Fruit fly (Drosophila melanogaster) whole organism, prepupa: ENCODE data around the gene Serinc.

Experiments
- CG10669 ChIP-seq: fragments of 200-800 bp; sonication (Bioruptor generic); optimal IDR thresholded peaks from 3 replicates; lab custom pipeline; 2018; ENCODE audit warnings: missing biosample characterization, mild to moderate bottlenecking, missing genetic modification characterization, moderate library complexity
- CG11902 ChIP-seq: fragments of 200-800 bp; sonication (Bioruptor generic); optimal IDR thresholded peaks from 3 replicates; lab custom pipeline; 2016; ENCODE audit warnings: missing biosample characterization, missing genetic modification characterization
- CG1621 ChIP-seq: fragments of 200-800 bp; sonication (Bioruptor generic); optimal IDR thresholded peaks from 3 replicates; lab custom pipeline; 2018; ENCODE audit warnings: missing biosample characterization, mild to moderate bottlenecking, missing genetic modification characterization
- CG16779 ChIP-seq: fragments of 200-800 bp; sonication (Bioruptor generic); optimal IDR thresholded peaks from 3 replicates; lab custom pipeline; 2017; ENCODE audit warnings: missing biosample characterization, mild to moderate bottlenecking, missing genetic modification characterization
- CG3032 ChIP-seq: fragments of 200-800 bp; optimal IDR thresholded peaks from 2 replicates; lab custom pipeline; 2019; ENCODE audit warnings: missing biosample characterization, mild to moderate bottlenecking, missing genetic modification characterization, moderate library complexity
- CG32006 ChIP-seq: fragments of 200-800 bp; sonication (Bioruptor generic); optimal IDR thresholded peaks from 3 replicates; lab custom pipeline; 2017; ENCODE audit warnings: missing biosample characterization, mild to moderate bottlenecking, missing genetic modification characterization
- CG4318 ChIP-seq: fragments of 200-800 bp; sonication (Bioruptor generic); optimal IDR thresholded peaks from 3 replicates; lab custom pipeline; 2017; ENCODE audit warnings: missing biosample characterization, mild to moderate bottlenecking, missing genetic modification characterization
- CG6163 ChIP-seq: fragments of 200-800 bp; sonication (Bioruptor generic); IDR thresholded peaks from 3 replicates; pipeline ENCODE4 v1.3.6; 2022; ENCODE audit warnings: missing biosample characterization, missing genetic modification characterization
- CG6792 ChIP-seq: fragments of 200-800 bp; sonication (Bioruptor generic); optimal IDR thresholded peaks from 3 replicates; lab custom pipeline; 2016; ENCODE audit warnings: missing biosample characterization, missing genetic modification characterization
- CG7368 ChIP-seq: fragments of 200-800 bp; sonication (Bioruptor generic); optimal IDR thresholded peaks from 3 replicates; lab custom pipeline; 2016; ENCODE audit warnings: missing biosample characterization, missing genetic modification characterization
- CG8119 ChIP-seq: fragments of 200-800 bp; sonication (Bioruptor generic); IDR thresholded peaks from 3 replicates; pipeline ENCODE4 v1.3.6; 2022; ENCODE audit warnings: missing biosample characterization, missing genetic modification characterization
- CG8319 ChIP-seq: fragments of 200-800 bp; sonication (Bioruptor generic); optimal IDR thresholded peaks from 3 replicates; lab custom pipeline; 2016; ENCODE audit warnings: missing biosample characterization, missing genetic modification characterization
- CG8632 ChIP-seq: fragments of 200-800 bp; sonication (Bioruptor generic); optimal IDR thresholded peaks from 3 replicates; lab custom pipeline; 2016; ENCODE audit warnings: missing biosample characterization, missing genetic modification characterization
- CG9139 ChIP-seq: fragments of 200-800 bp; sonication (Bioruptor generic); optimal IDR thresholded peaks from 3 replicates; lab custom pipeline; 2017; ENCODE audit warnings: missing biosample characterization, mild to moderate bottlenecking, missing genetic modification characterization
- Eip75B ChIP-seq: fragments of 200-800 bp; sonication (Bioruptor generic); optimal IDR thresholded peaks from 3 replicates; lab custom pipeline; 2016; ENCODE audit warnings: missing biosample characterization, missing genetic modification characterization
- Eip78C ChIP-seq: fragments of 200-800 bp; sonication (Bioruptor generic); peaks from one replicate; lab custom pipeline; 2016; ENCODE audit warnings: missing biosample characterization, missing genetic modification characterization
- Eip93F ChIP-seq: fragments of 200-800 bp; sonication (Bioruptor generic); optimal IDR thresholded peaks from 2 replicates; lab custom pipeline; 2016; ENCODE audit warnings: missing biosample characterization, mild to moderate bottlenecking, missing genetic modification characterization
- Ets21C ChIP-seq: fragments of 200-800 bp; sonication (Bioruptor generic); optimal IDR thresholded peaks from 3 replicates; lab custom pipeline; 2016; ENCODE audit warnings: missing biosample characterization, missing genetic modification characterization
- Ets96B ChIP-seq: fragments of 200-800 bp; optimal IDR thresholded peaks from 2 replicates; lab custom pipeline; 2019; ENCODE audit warnings: missing biosample characterization, mild to moderate bottlenecking, missing genetic modification characterization, moderate library complexity
- Gug ChIP-seq: fragments of 200-800 bp; sonication (Bioruptor generic); IDR thresholded peaks from 2 replicates; pipeline ENCODE4 v1.3.6; 2022; ENCODE audit warnings: missing biosample characterization, missing genetic modification characterization
- Hr38 ChIP-seq: sonication (Bioruptor generic); optimal IDR thresholded peaks from 2 replicates; lab custom pipeline; 2016; ENCODE audit warnings: missing biosample characterization, missing genetic modification characterization
- Hr4 ChIP-seq: fragments of 200-800 bp; sonication (Bioruptor generic); optimal IDR thresholded peaks from 3 replicates; lab custom pipeline; 2016; ENCODE audit warnings: missing biosample characterization, missing genetic modification characterization
- Lpt ChIP-seq: fragments of 200-800 bp; sonication (Bioruptor generic); optimal IDR thresholded peaks from 3 replicates; lab custom pipeline; 2016; ENCODE audit warnings: missing biosample characterization, missing genetic modification characterization
- Met ChIP-seq: fragments of 200-800 bp; sonication (Bioruptor generic); optimal IDR thresholded peaks from 3 replicates; lab custom pipeline; 2016; ENCODE audit warnings: missing biosample characterization, missing genetic modification characterization
- OdsH ChIP-seq: fragments of 200-800 bp; sonication (Bioruptor generic); optimal IDR thresholded peaks from 3 replicates; lab custom pipeline; 2016; ENCODE audit warnings: missing biosample characterization, missing genetic modification characterization
- Smox ChIP-seq: fragments of 200-800 bp; sonication (Bioruptor generic); optimal IDR thresholded peaks from 3 replicates; lab custom pipeline; 2016; ENCODE audit warnings: missing biosample characterization, missing genetic modification characterization
- Sox102F ChIP-seq: fragments of 200-800 bp; sonication (Bioruptor generic); optimal IDR thresholded peaks from 2 replicates; lab custom pipeline; 2016; ENCODE audit warnings: missing biosample characterization, mild to moderate bottlenecking, missing genetic modification characterization
- Sox14 ChIP-seq: fragments of 200-800 bp; sonication (Bioruptor generic); optimal IDR thresholded peaks from 3 replicates; lab custom pipeline; 2016; ENCODE audit warnings: missing biosample characterization, missing genetic modification characterization
- achi ChIP-seq: fragments of 200-800 bp; sonication (Bioruptor generic); optimal IDR thresholded peaks from 3 replicates; lab custom pipeline; 2016; ENCODE audit warnings: missing biosample characterization, missing genetic modification characterization
- acj6 ChIP-seq: fragments of 200-800 bp; sonication (Bioruptor generic); optimal IDR thresholded peaks from 3 replicates; lab custom pipeline; 2016; ENCODE audit warnings: missing biosample characterization, missing genetic modification characterization
- eg ChIP-seq: fragments of 200-800 bp; sonication (Bioruptor generic); IDR thresholded peaks from 3 replicates; pipeline ENCODE4 v1.3.6; 2022; ENCODE audit warnings: missing biosample characterization, missing genetic modification characterization
- esn ChIP-seq: fragments of 200-800 bp; sonication (Bioruptor generic); optimal IDR thresholded peaks from 2 replicates; lab custom pipeline; 2016; ENCODE audit warnings: missing biosample characterization, mild to moderate bottlenecking, missing genetic modification characterization, moderate library complexity
- fd85E ChIP-seq: fragments of 200-800 bp; sonication (Bioruptor generic); optimal IDR thresholded peaks from 3 replicates; lab custom pipeline; 2016; ENCODE audit warnings: missing biosample characterization, missing genetic modification characterization
- fkh ChIP-seq: fragments of 200-800 bp; sonication (Bioruptor generic); optimal IDR thresholded peaks from 3 replicates; lab custom pipeline; 2017; ENCODE audit warnings: missing biosample characterization, mild to moderate bottlenecking, missing genetic modification characterization, moderate library complexity
- lz ChIP-seq: fragments of 200-800 bp; sonication (Bioruptor generic); optimal IDR thresholded peaks from 3 replicates; lab custom pipeline; 2016; ENCODE audit warnings: missing biosample characterization, missing genetic modification characterization
- pdm3 ChIP-seq: fragments of 200-800 bp; sonication (Bioruptor generic); optimal IDR thresholded peaks from 3 replicates; lab custom pipeline; 2016; ENCODE audit warnings: missing biosample characterization, missing genetic modification characterization
- topi ChIP-seq: fragments of 200-800 bp; sonication (Bioruptor generic); optimal IDR thresholded peaks from 3 replicates; lab custom pipeline; 2016; ENCODE audit warnings: missing biosample characterization, missing genetic modification characterization
- vri ChIP-seq: fragments of 200-800 bp; sonication (Bioruptor generic); optimal IDR thresholded peaks from 3 replicates; lab custom pipeline; 2016; ENCODE audit warnings: missing biosample characterization, mild to moderate bottlenecking, missing genetic modification characterization

Serinc gene

DNA sequence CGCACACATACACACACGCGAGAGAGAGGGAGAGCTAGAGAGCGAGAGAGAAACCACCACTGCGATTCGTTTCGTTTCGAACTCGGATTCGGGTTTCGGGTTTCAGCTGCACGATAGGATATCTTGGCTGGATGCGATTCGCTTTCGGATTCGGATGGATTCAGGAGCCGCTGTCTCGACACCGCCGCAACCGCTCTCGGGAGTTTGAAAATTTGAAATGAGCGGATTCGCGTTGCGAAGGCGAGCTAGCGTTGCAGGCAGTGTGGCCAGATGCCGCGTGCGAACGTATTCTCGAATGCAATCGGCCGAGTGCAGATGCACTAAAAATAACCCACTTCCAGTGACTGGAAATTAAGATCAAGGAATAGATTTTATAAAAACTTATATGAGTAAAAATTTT is 956 bp upstream of the Serinc start, which contains the start of gene fax (continued):
- TF ChIP-seq CG8319 (no peak), Ets21C (GFP tag; lab: Kevin White, UChicago) (no peak), Gug (GFP tag; lab: Robert Waterston, UW) (no peak), esn (GFP tag; lab: Kevin White, UChicago) (peak; percentile 65), CG32006 (no peak), Eip93F (no peak), fkh (GFP tag; lab: Kevin White, UChicago) (no peak), achi (GFP tag; lab: Kevin White, UChicago) (peak; percentile 51), Met (GFP tag; lab: Kevin White, UChicago) (peak; percentile 42), CG16779 (no peak), Sox102F (GFP tag; lab: Kevin White, UChicago) (no peak), CG9139 (GFP tag; lab: Kevin White, UChicago) (no peak), CG7368 (GFP tag; lab: Kevin White, UChicago) (peak; percentile 43), fd85E (peak; percentile 14), Eip75B (GFP tag; lab: Kevin White, UChicago) (peak; percentile 63), CG11902 (GFP tag; lab: Kevin White, UChicago) (no peak), Lpt (GFP tag; lab: Kevin White, UChicago) (no peak), lz (peak; percentile 32), Hr38 (no peak), CG1621 (tag; lab: Kevin White, UChicago) (no peak), CG8632 (GFP tag; lab: Kevin White, UChicago) (no peak), vri (GFP tag; lab: Kevin White, UChicago) (no peak)

DNA sequence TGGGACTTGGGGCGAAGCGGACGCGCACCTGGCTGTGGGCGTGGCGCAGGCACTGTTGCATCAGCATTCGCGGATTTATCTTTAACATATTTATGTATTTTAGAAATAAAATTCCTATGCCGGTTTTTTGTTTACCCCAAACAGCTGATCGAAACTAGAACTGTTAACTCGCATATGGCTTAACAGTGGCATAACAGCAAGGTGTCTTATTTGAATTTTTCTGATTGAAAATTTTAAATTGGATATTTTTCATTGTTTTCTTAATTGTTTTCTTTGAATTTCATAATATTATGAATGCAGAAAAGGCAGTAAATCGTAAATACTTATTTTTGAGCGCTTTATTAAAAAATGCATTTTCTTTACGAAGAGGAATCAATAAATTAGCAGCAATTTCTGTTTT is 4.5 kb downstream of the Serinc start, which contains the start of gene GluRS-m:
Gene GluRS-m (minus strand): TSS at position 154 of the 400 bp plus-strand sequence.
- no peak for TF ChIP-seq CG8119 (GFP tag; lab: Robert Waterston, UW)
- TF ChIP-seq OdsH, result no peak
- TF ChIP-seq Eip75B (GFP tag; lab: Kevin White, UChicago), result no peak
- TF ChIP-seq Hr4 (GFP tag; lab: Kevin White, UChicago), result no peak
- no peak for TF ChIP-seq Gug (GFP tag; lab: Robert Waterston, UW)
- no peak for TF ChIP-seq CG3032 (tag; lab: Kevin White, UChicago)
- TF ChIP-seq acj6, result no peak
- no peak for TF ChIP-seq CG9139 (GFP tag; lab: Kevin White, UChicago)
- TF ChIP-seq CG6792, result no peak
- TF ChIP-seq, all 60 proteins: peak for 0

- no peak for TF ChIP-seq Smox (GFP tag; lab: Kevin White, UChicago)
- no peak for TF ChIP-seq CG32006
- TF ChIP-seq CG3032 (tag; lab: Kevin White, UChicago), result no peak
- TF ChIP-seq eg (GFP tag; lab: Robert Waterston, UW), result no peak
- TF ChIP-seq topi (GFP tag; lab: Kevin White, UChicago), result no peak
- no peak for TF ChIP-seq Eip75B (GFP tag; lab: Kevin White, UChicago)
- TF ChIP-seq pdm3 (GFP tag; lab: Kevin White, UChicago), result no peak
- TF ChIP-seq CG6163 (GFP tag; lab: Robert Waterston, UW), result no peak
- no peak for TF ChIP-seq Lpt (GFP tag; lab: Kevin White, UChicago)
- no peak for TF ChIP-seq CG10669 (GFP tag; lab: Kevin White, UChicago)
- TF ChIP-seq achi (GFP tag; lab: Kevin White, UChicago), result no peak
- no peak for TF ChIP-seq Eip78C (GFP tag; lab: Kevin White, UChicago)
- no peak for TF ChIP-seq Sox14 (GFP tag; lab: Kevin White, UChicago)
- no peak for TF ChIP-seq CG16779
- no peak for TF ChIP-seq Ets96B (tag; lab: Kevin White, UChicago)
- no peak for TF ChIP-seq CG1621 (tag; lab: Kevin White, UChicago)
- no peak for TF ChIP-seq CG8119 (GFP tag; lab: Robert Waterston, UW)
- no peak for TF ChIP-seq CG4318 (GFP tag; lab: Kevin White, UChicago)
- no peak for TF ChIP-seq Hr38
Observed at dm6 chr3L:16419059-16419773, 6.7 kb downstream of the Serinc start, which contains the start of the genes TyrRS and CG33158. Gene TyrRS, minus strand, starts transcription at chr3L:16419302. Gene CG33158, plus strand, starts transcription at chr3L:16419597.
